Fruit fly (Drosophila melanogaster): Measurements from ENCODE around the gene CG3842.

Gene CG3842

dm6 chrX:6372769-6373197 is 35.2 kb downstream of the CG3842 start, which contains the start of gene PpV (continued):
- TF ChIP-seq tio (GFP tag; optimal IDR thresholded peaks at IDR 0.05) (no peak), H2.0 (GFP tag; IDR thresholded peaks at IDR 0.05) (no peak), TFAM (GFP tag; optimal IDR thresholded peaks at IDR 0.05) (no peak), CG3995 (GFP tag; optimal IDR thresholded peaks at IDR 0.05) (peak; percentile 11), CG10366 (GFP tag; IDR thresholded peaks at IDR 0.05) (no peak), salm (tag; optimal IDR thresholded peaks at IDR 0.05) (no peak), pnt (GFP tag; optimal IDR thresholded peaks at IDR 0.05) (no peak), Six4 (GFP tag; optimal IDR thresholded peaks at IDR 0.05) (no peak), Xrp1 (GFP tag; IDR thresholded peaks at IDR 0.05) (no peak), jigr1 (GFP tag; IDR thresholded peaks at IDR 0.05) (no peak), CG3838 (GFP tag; optimal IDR thresholded peaks at IDR 0.05) (no peak), Hey (tag; optimal IDR thresholded peaks at IDR 0.05) (no peak), Hr51 (GFP tag; optimal IDR thresholded peaks at IDR 0.05) (no peak), pum (GFP tag; optimal IDR thresholded peaks at IDR 0.05) (no peak), hbn (GFP tag; IDR thresholded peaks at IDR 0.05; ENCODE audit: partially characterized antibody) (no peak), Side (GFP tag; optimal IDR thresholded peaks at IDR 0.05) (no peak), Mad (GFP tag; optimal IDR thresholded peaks at IDR 0.05) (no peak), Hr78 (GFP tag; optimal IDR thresholded peaks at IDR 0.05) (no peak), CG12659 (GFP tag; optimal IDR thresholded peaks at IDR 0.05) (peak; percentile 66), ttk (GFP tag; IDR thresholded peaks at IDR 0.05) (no peak), her (GFP tag; optimal IDR thresholded peaks at IDR 0.05) (no peak), cato (GFP tag; optimal IDR thresholded peaks at IDR 0.05; ENCODE audit: borderline replicate concordance) (no peak), CG33213 (GFP tag; optimal IDR thresholded peaks at IDR 0.05) (peak; percentile 39), CG31224 (GFP tag; IDR thresholded peaks at IDR 0.05) (no peak), lbe (GFP tag; optimal IDR thresholded peaks at IDR 0.05) (no peak), CG8388 (GFP tag; optimal IDR thresholded peaks at IDR 0.05) (no peak), phol (tag; optimal IDR thresholded peaks at IDR 0.05) (peak; percentile 64), CG4617 (GFP tag; optimal IDR thresholded peaks at IDR 0.05; ENCODE audit: borderline replicate concordance) (peak; percentile 81), sens (GFP tag) (peak; percentile 37), Abd-B (GFP tag; optimal IDR thresholded peaks at IDR 0.05) (peak; percentile 81), pita (GFP tag; optimal IDR thresholded peaks at IDR 0.05) (peak; percentile 68), oc (tag; optimal IDR thresholded peaks at IDR 0.05) (peak; percentile 15), sna (GFP tag; IDR thresholded peaks at IDR 0.05; ENCODE audit: partially characterized antibody) (no peak), Hsf (GFP tag; optimal IDR thresholded peaks at IDR 0.05) (no peak), Sry-δ (GFP tag; optimal IDR thresholded peaks at IDR 0.05) (peak; percentile 76), crc (GFP tag; optimal IDR thresholded peaks at IDR 0.05) (no peak), pan (optimal IDR thresholded peaks at IDR 0.05) (no peak), pan (GFP tag; optimal IDR thresholded peaks at IDR 0.05 in 1 of 2, IDR thresholded peaks at IDR 0.05 in 1 of 2) (no peak), mam (GFP tag; optimal IDR thresholded peaks at IDR 0.05) (no peak), CG4404 (GFP tag; IDR thresholded peaks at IDR 0.05) (no peak), D (optimal IDR thresholded peaks at IDR 0.05) (no peak), D (GFP tag; optimal IDR thresholded peaks at IDR 0.05) (no peak), pb (GFP tag; optimal IDR thresholded peaks at IDR 0.05) (no peak), Chrac-16 (GFP tag; optimal IDR thresholded peaks at IDR 0.05) (no peak), nom (GFP tag; optimal IDR thresholded peaks at IDR 0.05) (no peak), CG6791 (GFP tag; IDR thresholded peaks at IDR 0.05; ENCODE audit: partially characterized antibody) (no peak), dysf (GFP tag; IDR thresholded peaks at IDR 0.05) (no peak), schlank (tag; optimal IDR thresholded peaks at IDR 0.05) (no peak), D19A (tag; optimal IDR thresholded peaks at IDR 0.05) (no peak), NK7.1 (GFP tag; optimal IDR thresholded peaks at IDR 0.05) (no peak), B-H1 (GFP tag; IDR thresholded peaks at IDR 0.05) (no peak), Sry-β (GFP tag; optimal IDR thresholded peaks at IDR 0.05) (no peak)

All from whole organism, embryonic.